Worm (Caenorhabditis elegans) whole organism, midembryonic: ENCODE measurements around the gene fbxb-74.

Experiments
- T22C8.4 ChIP-seq: fragments of 200-800 bp; sonication (Bioruptor generic); IDR thresholded peaks from 2 replicates; pipeline ENCODE4 v1.3.6; 2022; ENCODE audit warnings: missing genetic modification characterization, missing compliant biosample characterization
- flt-1 ChIP-seq: fragments of 200-800 bp; sonication (Bioruptor generic); IDR thresholded peaks from 2 replicates; pipeline ENCODE4 v1.3.6; 2022; ENCODE audit warnings: missing genetic modification characterization, missing compliant biosample characterization
- med-1 ChIP-seq: sonication (generic microtip); optimal IDR thresholded peaks from 2 replicates; lab custom pipeline; 2017; ENCODE audit warnings: missing genetic modification characterization, mild to moderate bottlenecking, missing compliant biosample characterization, antibody characterized with exemption, missing genetic modification reagents; ENCODE audit not compliant: insufficient read depth
- ztf-23 ChIP-seq: fragments of 200-800 bp; sonication (Bioruptor generic); IDR thresholded peaks from 2 replicates; pipeline ENCODE4 v1.3.6; 2022; ENCODE audit warnings: missing genetic modification reagents, missing genetic modification characterization, missing compliant biosample characterization
- ztf-29 ChIP-seq: fragments of 200-800 bp; sonication (Bioruptor generic); IDR thresholded peaks from 2 replicates; pipeline ENCODE4 v1.3.6; 2022; ENCODE audit warnings: missing genetic modification reagents, missing genetic modification characterization, missing compliant biosample characterization

ce11 chrIV:4422029-4422428 is 17.1 kb downstream of the fbxb-74 start, which contains the start of gene clec-175:
- no peak for TF ChIP-seq ztf-23 (GFP tag; lab: Robert Waterston, UW)
- TF ChIP-seq med-1 (GFP tag; lab: Kevin White, UChicago), result no peak
- TF ChIP-seq flt-1, result no peak
- no peak for TF ChIP-seq ztf-29 (GFP tag; lab: Robert Waterston, UW)
- TF ChIP-seq T22C8.4, result no peak
